Fruit fly (Drosophila melanogaster) whole organism, embryonic: ENCODE measurements around the gene CG13369.

Source experiments
- CG10959 ChIP-seq: fragments of 200-800 bp; sonication (Bioruptor generic); IDR thresholded peaks from 2 replicates; pipeline ENCODE4 v1.3.6; 2022; ENCODE audit warnings: missing biosample characterization, missing genetic modification characterization
- CG11695 ChIP-seq: fragments of 200-800 bp; sonication (Bioruptor generic); IDR thresholded peaks from 3 replicates; pipeline ENCODE4 v1.3.6; 2022; ENCODE audit warnings: missing biosample characterization, missing genetic modification characterization
- CG16863 ChIP-seq: fragments of 200-800 bp; sonication (Bioruptor generic); optimal IDR thresholded peaks from 3 replicates; lab custom pipeline; 2016; ENCODE audit warnings: missing biosample characterization, missing genetic modification characterization
- CG17568 ChIP-seq: fragments of 200-800 bp; sonication (Bioruptor generic); optimal IDR thresholded peaks from 2 replicates; lab custom pipeline; 2018; ENCODE audit warnings: missing biosample characterization, mild to moderate bottlenecking, missing genetic modification characterization, moderate library complexity
- CG2120 ChIP-seq: fragments of 200-800 bp; sonication (Bioruptor generic); optimal IDR thresholded peaks from 3 replicates; lab custom pipeline; 2016; ENCODE audit warnings: missing biosample characterization, missing genetic modification characterization
- CG2129 ChIP-seq: fragments of 200-800 bp; sonication (Bioruptor generic); IDR thresholded peaks from 2 replicates; pipeline ENCODE4 v1.3.6; 2022; ENCODE audit warnings: missing biosample characterization, missing genetic modification characterization; ENCODE audit not compliant: partially characterized antibody
- CG2678 ChIP-seq: fragments of 200-800 bp; sonication (Bioruptor generic); optimal IDR thresholded peaks from 3 replicates; lab custom pipeline; 2019; ENCODE audit warnings: missing biosample characterization, mild to moderate bottlenecking, missing genetic modification characterization, moderate library complexity
- CG30403 ChIP-seq: fragments of 200-800 bp; sonication (Bioruptor generic); optimal IDR thresholded peaks from 3 replicates; lab custom pipeline; 2016; ENCODE audit warnings: missing biosample characterization, missing genetic modification characterization
- CG31365 ChIP-seq: fragments of 200-800 bp; sonication (Bioruptor generic); optimal IDR thresholded peaks from 2 replicates; lab custom pipeline; 2018; ENCODE audit warnings: missing biosample characterization, mild to moderate bottlenecking, missing genetic modification characterization
- CG3407 ChIP-seq: fragments of 200-800 bp; sonication (Bioruptor generic); optimal IDR thresholded peaks from 2 replicates; lab custom pipeline; 2018; ENCODE audit warnings: missing biosample characterization, mild to moderate bottlenecking, missing genetic modification characterization
- CG4282 ChIP-seq: fragments of 200-800 bp; sonication (Bioruptor generic); optimal IDR thresholded peaks from 2 replicates; lab custom pipeline; 2016; ENCODE audit warnings: missing biosample characterization, missing genetic modification characterization
- CG4404 ChIP-seq: fragments of 200-800 bp; sonication (Bioruptor generic); IDR thresholded peaks from 2 replicates; pipeline ENCODE4 v1.3.6; 2022; ENCODE audit warnings: missing biosample characterization, missing genetic modification characterization
- CG6683 ChIP-seq: fragments of 200-800 bp; sonication (Bioruptor generic); optimal IDR thresholded peaks from 2 replicates; lab custom pipeline; 2017; ENCODE audit warnings: missing biosample characterization, mild to moderate bottlenecking, missing genetic modification characterization, missing genetic modification reagents
- CTCF ChIP-seq: fragments of 200-800 bp; sonication (Bioruptor generic); optimal IDR thresholded peaks from 2 replicates; lab custom pipeline; 2017; ENCODE audit warnings: missing biosample characterization, mild to moderate bottlenecking, missing genetic modification characterization, moderate library complexity
- Dp ChIP-seq: fragments of 200-800 bp; sonication (Bioruptor generic); optimal IDR thresholded peaks from 2 replicates; lab custom pipeline; 2018; ENCODE audit warnings: missing biosample characterization, mild to moderate bottlenecking, missing genetic modification characterization, moderate library complexity
- Fer1 ChIP-seq: fragments of 200-800 bp; sonication (Bioruptor generic); optimal IDR thresholded peaks from 2 replicates; lab custom pipeline; 2017; ENCODE audit warnings: missing biosample characterization, mild to moderate bottlenecking, missing genetic modification characterization
- HHEX ChIP-seq: fragments of 200-800 bp; sonication (Bioruptor generic); optimal IDR thresholded peaks from 3 replicates; lab custom pipeline; 2017; ENCODE audit warnings: missing biosample characterization, mild to moderate bottlenecking, missing genetic modification characterization, missing genetic modification reagents
- Lpt ChIP-seq: fragments of >200 bp; optimal IDR thresholded peaks from 2 replicates; lab custom pipeline; 2018; ENCODE audit warnings: missing biosample characterization, missing genetic modification characterization
- NFAT ChIP-seq: fragments of 200-800 bp; sonication (Bioruptor generic); IDR thresholded peaks from 2 replicates; pipeline ENCODE4 v1.3.6; 2022; ENCODE audit warnings: missing biosample characterization, missing genetic modification characterization
- Six4 ChIP-seq: fragments of 200-800 bp; sonication (Bioruptor generic); optimal IDR thresholded peaks from 2 replicates; lab custom pipeline; 2016; ENCODE audit warnings: missing biosample characterization, missing genetic modification characterization
- Sox100B ChIP-seq: fragments of 200-800 bp; sonication (Bioruptor generic); optimal IDR thresholded peaks from 3 replicates; lab custom pipeline; 2018; ENCODE audit warnings: missing biosample characterization, mild to moderate bottlenecking, missing genetic modification characterization
- Sox102F ChIP-seq: fragments of 200-800 bp; sonication (Bioruptor generic); optimal IDR thresholded peaks from 2 replicates; lab custom pipeline; 2018; ENCODE audit warnings: missing biosample characterization, mild to moderate bottlenecking, missing genetic modification characterization, moderate library complexity
- Sry-δ ChIP-seq: fragments of 200-800 bp; sonication (Bioruptor generic); optimal IDR thresholded peaks from 2 replicates; lab custom pipeline; 2016; ENCODE audit warnings: missing biosample characterization, missing genetic modification characterization
- Stat92E ChIP-seq, 3 experiments: fragments of >200 bp in 2 of 3; fragments of 200-800 bp in 1 of 3; sonication (Bioruptor generic) in 1 of 3; optimal IDR thresholded peaks; 2 replicates each; lab custom pipeline; 2017 to 2019; ENCODE audit warnings: missing biosample characterization in 3 of 3, missing genetic modification characterization in 3 of 3, mild to moderate bottlenecking in 1 of 3, moderate library complexity in 1 of 3
- ac ChIP-seq: fragments of 200-800 bp; sonication (Bioruptor generic); optimal IDR thresholded peaks from 3 replicates; lab custom pipeline; 2017; ENCODE audit warnings: missing biosample characterization, mild to moderate bottlenecking, missing genetic modification characterization
- al ChIP-seq: fragments of 200-800 bp; sonication (Bioruptor generic); IDR thresholded peaks from 2 replicates; pipeline ENCODE4 v1.3.6; 2022; ENCODE audit warnings: missing biosample characterization, missing genetic modification characterization
- ato ChIP-seq: fragments of 200-800 bp; sonication (Bioruptor generic); IDR thresholded peaks from 2 replicates; pipeline ENCODE4 v1.3.6; 2022; ENCODE audit warnings: missing biosample characterization, missing genetic modification characterization; ENCODE audit not compliant: partially characterized antibody
- bab2 ChIP-seq: fragments of 200-800 bp; sonication (Bioruptor generic); optimal IDR thresholded peaks from 2 replicates; lab custom pipeline; 2016; ENCODE audit warnings: missing biosample characterization, missing genetic modification characterization
- ci ChIP-seq: fragments of 200-800 bp; sonication (Bioruptor generic); IDR thresholded peaks from 3 replicates; pipeline ENCODE4 v1.3.6; 2022; ENCODE audit warnings: missing biosample characterization, missing genetic modification characterization
- da ChIP-seq: fragments of 200-800 bp; sonication (Bioruptor generic); optimal IDR thresholded peaks from 2 replicates; lab custom pipeline; 2016; ENCODE audit warnings: missing biosample characterization, missing genetic modification characterization
- esg ChIP-seq: fragments of 200-800 bp; sonication (Bioruptor generic); conservative IDR thresholded peaks from 2 replicates; pipeline ENCODE4 v1.3.6; 2022; ENCODE audit warnings: missing biosample characterization, missing genetic modification characterization
- fd3F ChIP-seq: fragments of 200-800 bp; sonication (Bioruptor generic); optimal IDR thresholded peaks from 2 replicates; lab custom pipeline; 2018; ENCODE audit warnings: missing biosample characterization, mild to moderate bottlenecking, missing genetic modification characterization, moderate library complexity
- ftz-f1 ChIP-seq: fragments of 200-800 bp; sonication (Bioruptor generic); optimal IDR thresholded peaks from 2 replicates; lab custom pipeline; 2016; ENCODE audit warnings: missing biosample characterization, missing genetic modification characterization
- ham ChIP-seq: fragments of 200-800 bp; sonication (Bioruptor generic); IDR thresholded peaks from 2 replicates; pipeline ENCODE4 v1.3.6; 2022; ENCODE audit warnings: missing biosample characterization, missing genetic modification characterization
- inv ChIP-seq: fragments of 200-800 bp; sonication (Bioruptor generic); IDR thresholded peaks from 2 replicates; pipeline ENCODE4 v1.3.6; 2022; ENCODE audit warnings: missing biosample characterization, missing genetic modification characterization; ENCODE audit not compliant: partially characterized antibody
- ken ChIP-seq: fragments of 200-800 bp; sonication (Bioruptor generic); IDR thresholded peaks from 3 replicates; pipeline ENCODE4 v1.3.6; 2022; ENCODE audit warnings: missing biosample characterization, missing genetic modification characterization
- lbe ChIP-seq: fragments of 200-800 bp; sonication (Bioruptor generic); optimal IDR thresholded peaks from 2 replicates; lab custom pipeline; 2016; ENCODE audit warnings: missing biosample characterization, mild to moderate bottlenecking, missing genetic modification characterization
- lilli ChIP-seq: fragments of 200-800 bp; sonication (Bioruptor generic); optimal IDR thresholded peaks from 3 replicates; lab custom pipeline; 2016; ENCODE audit warnings: missing biosample characterization, missing genetic modification characterization
- maf-S ChIP-seq: fragments of 200-800 bp; sonication (Bioruptor generic); optimal IDR thresholded peaks from 2 replicates; lab custom pipeline; 2016; ENCODE audit warnings: missing biosample characterization, missing genetic modification characterization
- mirr ChIP-seq: fragments of 200-800 bp; sonication (Bioruptor generic); optimal IDR thresholded peaks from 3 replicates; lab custom pipeline; 2018; ENCODE audit warnings: missing biosample characterization, mild to moderate bottlenecking, missing genetic modification characterization
- oc ChIP-seq: fragments of 200-800 bp; sonication (Bioruptor generic); optimal IDR thresholded peaks from 2 replicates; lab custom pipeline; 2018; ENCODE audit warnings: missing biosample characterization, mild to moderate bottlenecking, missing genetic modification characterization, moderate library complexity
- pho ChIP-seq: fragments of 200-800 bp; sonication (Bioruptor generic); optimal IDR thresholded peaks from 2 replicates; lab custom pipeline; 2016; ENCODE audit warnings: missing biosample characterization, missing genetic modification characterization
- pros ChIP-seq: fragments of 200-800 bp; sonication (Bioruptor generic); optimal IDR thresholded peaks from 3 replicates; lab custom pipeline; 2019; ENCODE audit warnings: missing biosample characterization, mild to moderate bottlenecking, missing genetic modification characterization, moderate library complexity
- scrt ChIP-seq: fragments of 200-800 bp; sonication (Bioruptor generic); optimal IDR thresholded peaks from 2 replicates; lab custom pipeline; 2018; ENCODE audit warnings: missing biosample characterization, mild to moderate bottlenecking, missing genetic modification characterization, moderate library complexity
- sens-2 ChIP-seq: fragments of 200-800 bp; sonication (Bioruptor generic); IDR thresholded peaks from 2 replicates; pipeline ENCODE4 v1.3.6; 2022; ENCODE audit warnings: missing biosample characterization, missing genetic modification characterization
- sim ChIP-seq: fragments of 200-800 bp; sonication (Bioruptor generic); IDR thresholded peaks from 2 replicates; pipeline ENCODE4 v1.3.6; 2022; ENCODE audit warnings: missing biosample characterization, missing genetic modification characterization
- sob ChIP-seq: fragments of 200-800 bp; sonication (Bioruptor generic); IDR thresholded peaks from 2 replicates; pipeline ENCODE4 v1.3.6; 2022; ENCODE audit warnings: missing biosample characterization, missing genetic modification characterization
- sr ChIP-seq: fragments of 200-800 bp; sonication (Bioruptor generic); IDR thresholded peaks from 3 replicates; pipeline ENCODE4 v1.3.6; 2022; ENCODE audit warnings: missing biosample characterization, missing genetic modification characterization
- ssp ChIP-seq: fragments of 200-800 bp; sonication (Bioruptor generic); IDR thresholded peaks from 2 replicates; pipeline ENCODE4 v1.3.6; 2022; ENCODE audit warnings: missing biosample characterization, missing genetic modification characterization
- tio ChIP-seq: fragments of 200-800 bp; sonication (Bioruptor generic); optimal IDR thresholded peaks from 2 replicates; lab custom pipeline; 2017; ENCODE audit warnings: missing biosample characterization, missing genetic modification characterization, inconsistent platforms

The CG13369 gene

dm6 chrX:629239-629821, 6.1 kb downstream of the CG13369 start, which contains the start of the genes RpL36 and Mybbp1A (continued):
- TF ChIP-seq sob (peak; percentile 80), Sox100B (GFP tag; lab: Kevin White, UChicago) (peak; percentile 70), ken (GFP tag; lab: Robert Waterston, UW) (peak; percentile 83), CG6683 (peak; percentile 56), ftz-f1 (GFP tag; lab: Kevin White, UChicago) (peak; percentile 54), ac (no peak), ci (GFP tag; lab: Robert Waterston, UW) (peak; percentile 87), Fer1 (GFP tag; lab: Kevin White, UChicago) (peak; percentile 87), CG31365 (tag; lab: Kevin White, UChicago) (peak; percentile 42), CG16863 (GFP tag; lab: Kevin White, UChicago) (peak; percentile 72), lilli (peak; percentile 62), tio (GFP tag; lab: Kevin White, UChicago) (no peak), oc (tag; lab: Kevin White, UChicago) (no peak), CG4282 (GFP tag; lab: Kevin White, UChicago) (peak; percentile 12), inv (GFP tag; lab: Robert Waterston, UW) (peak; percentile 85), ham (no peak), HHEX (GFP tag; lab: Kevin White, UChicago) (peak; percentile 78), CG4404 (peak; percentile 31), al (GFP tag; lab: Robert Waterston, UW) (no peak), da (GFP tag; lab: Kevin White, UChicago) (peak; percentile 66), CG11695 (GFP tag; lab: Robert Waterston, UW) (0 out of 3 replicates have a peak, but pooled peaks have one; percentile 36), ssp (GFP tag; lab: Robert Waterston, UW) (peak; percentile 50), CG17568 (GFP tag; lab: Kevin White, UChicago) (no peak), CG2678 (tag; lab: Kevin White, UChicago) (peak; percentile 64), Dp (peak; percentile 75), sens-2 (GFP tag; lab: Robert Waterston, UW) (0 out of 2 replicates have a peak, but pooled peaks have one; percentile 52), Sox102F (no peak), CG3407 (GFP tag; lab: Kevin White, UChicago) (peak; percentile 58), lbe (peak; percentile 17), Lpt (GFP tag; lab: Kevin White, UChicago) (no peak), CG30403 (GFP tag; lab: Kevin White, UChicago) (peak; percentile 72), fd3F (GFP tag; lab: Kevin White, UChicago) (peak; percentile 55), CTCF (GFP tag; lab: Kevin White, UChicago) (peak; percentile 38), pros (GFP tag; lab: Kevin White, UChicago) (peak; percentile 21), ato (peak; percentile 81), esg (GFP tag; lab: Robert Waterston, UW) (no peak), NFAT (peak; percentile 71), CG2129 (GFP tag; lab: Robert Waterston, UW) (peak; percentile 53), bab2 (GFP tag; lab: Kevin White, UChicago) (peak; percentile 62), CG10959 (GFP tag; lab: Robert Waterston, UW) (no peak), Six4 (GFP tag; lab: Kevin White, UChicago) (peak; percentile 52), Stat92E (GFP tag; optimal IDR thresholded peaks at IDR 0.05; lab: Kevin White, UChicago) (peak in 1 of 3 experiments; percentile 12), pho (GFP tag; lab: Kevin White, UChicago) (peak; percentile 86), scrt (GFP tag; lab: Kevin White, UChicago) (peak; percentile 62), Sry-δ (GFP tag; lab: Kevin White, UChicago) (peak; percentile 98), CG2120 (GFP tag; lab: Kevin White, UChicago) (peak; percentile 70), sim (GFP tag; lab: Robert Waterston, UW) (0 out of 2 replicates have a peak, but pooled peaks have one; percentile 7), sr (peak; percentile 74; the same call in 2 of the 3 replicates), mirr (GFP tag; lab: Kevin White, UChicago) (peak; percentile 69), maf-S (GFP tag; lab: Kevin White, UChicago) (peak; percentile 82)
